Worm (Caenorhabditis elegans): ENCODE results near the gene R10E4.3.

DNA sequence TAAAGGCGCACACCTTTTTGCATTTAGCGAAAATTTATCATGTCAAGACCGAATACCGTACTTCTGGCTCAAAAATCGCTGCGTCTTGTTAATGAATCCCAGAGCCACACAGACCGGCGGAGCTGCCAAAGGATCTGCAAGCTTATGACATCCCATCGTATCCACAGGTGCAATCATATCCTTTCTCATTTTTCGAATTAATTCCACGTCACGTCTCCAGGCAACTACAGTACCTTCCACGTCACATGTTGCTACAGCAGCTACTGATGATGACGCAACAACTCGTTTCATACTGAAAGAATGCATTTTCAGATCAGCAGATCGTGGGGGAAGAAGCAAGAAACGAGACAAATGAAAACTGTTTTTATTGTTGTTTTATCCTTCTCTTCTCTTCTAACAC lies 5.8 kb upstream of the R10E4.3 start, which contains the start of gene R10E4.6:
- TF ChIP-seq him-1 (tag; optimal IDR thresholded peaks at IDR 0.05) (no peak), W03F9.2 (tag; optimal IDR thresholded peaks at IDR 0.05) (no peak)

Measured in whole organism, L4/young adult.